Worm (Caenorhabditis elegans): ENCODE results near the gene C25H3.15.

DNA sequence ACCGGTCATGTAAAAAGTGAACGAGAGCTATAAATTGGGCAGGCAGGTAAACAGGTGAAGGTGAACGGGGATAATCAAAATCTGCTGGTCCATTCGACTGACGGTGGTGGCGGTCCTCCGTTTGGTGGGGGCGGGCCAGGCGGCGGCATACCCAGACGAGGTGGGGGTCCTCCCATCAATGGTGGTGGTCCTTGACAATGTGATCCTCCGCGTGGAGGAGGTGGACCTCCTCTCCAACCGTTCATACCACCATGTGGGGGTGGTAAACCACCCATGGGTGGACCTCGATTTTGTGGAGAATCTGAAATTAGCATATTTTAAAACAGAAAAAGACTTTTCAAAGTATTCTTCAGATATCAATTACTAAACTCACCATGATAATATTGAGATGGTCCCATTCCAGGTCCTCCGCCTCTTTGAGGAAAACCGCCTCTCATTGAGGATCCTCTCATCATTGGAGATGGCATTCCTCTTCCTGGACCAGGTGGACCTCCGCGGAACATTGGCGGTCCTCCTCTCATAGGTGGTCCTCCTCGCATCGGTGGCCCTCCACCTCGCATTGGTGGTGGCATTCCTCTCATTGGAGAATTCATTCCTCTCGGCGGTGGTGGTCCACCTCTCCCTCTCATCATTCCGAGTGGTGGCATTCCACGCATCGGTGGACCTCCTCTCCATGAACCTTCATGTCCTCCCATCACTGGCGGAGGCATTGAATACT is 24.6 kb upstream of the C25H3.15 start:
- TF ChIP-seq lin-13 (GFP tag; optimal IDR thresholded peaks at IDR 0.05) = no peak
- TF ChIP-seq ama-1 (optimal IDR thresholded peaks at IDR 0.05) = no peak

All from whole organism, L2 larva.